Worm (Caenorhabditis elegans) whole organism, mixed stage, embryonic: ENCODE measurements around the gene spin-1.

ENCODE experiments used
- M03D4.4 ChIP-seq: sonication (generic microtip); optimal IDR thresholded peaks from 2 replicates; lab custom pipeline; 2017; ENCODE audit warnings: mild to moderate bottlenecking, missing genetic modification characterization, missing compliant biosample characterization
- ham-2 ChIP-seq: fragments of 200-800 bp; sonication (Bioruptor generic); optimal IDR thresholded peaks from 2 replicates; lab custom pipeline; 2018; ENCODE audit warnings: mild to moderate bottlenecking, missing genetic modification characterization, missing compliant biosample characterization
- lsy-2 ChIP-seq: fragments of 150-350 bp; optimal IDR thresholded peaks from 2 replicates; lab custom pipeline; 2014; ENCODE audit warnings: missing biosample characterization, missing genetic modification characterization
- mab-5 ChIP-seq: fragments of 150-350 bp; optimal IDR thresholded peaks from 2 replicates; lab custom pipeline; 2014; ENCODE audit warnings: missing biosample characterization, missing genetic modification characterization
- mep-1 ChIP-seq: fragments of 150-350 bp; optimal IDR thresholded peaks from 2 replicates; lab custom pipeline; 2017; ENCODE audit warnings: missing biosample characterization, missing genetic modification reagents, missing genetic modification characterization, inconsistent platforms
- nhr-28 ChIP-seq: fragments of 150-350 bp; optimal IDR thresholded peaks from 2 replicates; lab custom pipeline; 2014; ENCODE audit warnings: missing biosample characterization, missing genetic modification characterization
- nhr-76 ChIP-seq: sonication (generic microtip); optimal IDR thresholded peaks from 2 replicates; lab custom pipeline; 2017; ENCODE audit warnings: missing biosample characterization, missing genetic modification characterization
- pha-4 ChIP-seq: fragments of 150-350 bp; optimal IDR thresholded peaks from 2 replicates; lab custom pipeline; 2018; ENCODE audit warnings: missing biosample characterization, missing genetic modification reagents, missing genetic modification characterization
- sptf-1 ChIP-seq: sonication (generic microtip); optimal IDR thresholded peaks from 2 replicates; lab custom pipeline; 2017; ENCODE audit warnings: mild to moderate bottlenecking, missing genetic modification characterization, moderate library complexity, missing compliant biosample characterization
- unc-39 ChIP-seq: fragments of 150-350 bp; optimal IDR thresholded peaks from 2 replicates; lab custom pipeline; 2014; ENCODE audit warnings: missing biosample characterization, missing genetic modification characterization
- unc-62 ChIP-seq: fragments of 150-350 bp; optimal IDR thresholded peaks from 2 replicates; lab custom pipeline; 2014; ENCODE audit warnings: missing biosample characterization, missing genetic modification reagents, missing genetic modification characterization

DNA sequence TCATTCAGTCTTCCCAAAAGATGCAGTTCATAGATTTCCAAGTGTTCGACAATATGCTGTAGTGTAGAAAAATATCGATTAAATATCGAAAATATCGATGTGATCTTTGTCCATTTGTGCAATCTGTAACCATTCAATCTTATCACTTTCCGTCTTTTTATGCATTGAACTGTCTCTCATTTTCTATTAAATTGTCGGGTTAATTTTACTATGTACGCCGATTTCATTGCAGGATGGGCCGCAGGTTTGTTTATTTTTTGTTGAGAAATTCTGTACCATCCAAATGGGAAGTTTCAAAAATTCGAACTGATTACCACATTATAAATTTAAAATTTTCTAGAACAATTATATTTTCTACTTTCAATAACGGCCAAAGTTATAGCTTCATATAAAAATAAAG lies 30.6 kb upstream of the spin-1 start, which contains the start of gene R07B7.8:
- TF ChIP-seq nhr-28 (tag; lab: Kevin White, UChicago) (no peak), ham-2 (GFP tag; lab: Kevin White, UChicago) (no peak), sptf-1 (no peak), mab-5 (tag; lab: Kevin White, UChicago) (no peak), pha-4 (tag; lab: Kevin White, UChicago) (no peak), M03D4.4 (tag; lab: Kevin White, UChicago) (no peak), unc-62 (no peak), unc-39 (tag; lab: Kevin White, UChicago) (no peak), lsy-2 (tag; lab: Kevin White, UChicago) (no peak), mep-1 (no peak), nhr-76 (tag; lab: Kevin White, UChicago) (no peak)
